Fruit fly (Drosophila melanogaster): ENCODE measurements around the gene CG2004.

The CG2004 gene

dm6 chrX:8681189-8681821 lies 33.4 kb downstream of the CG2004 start, which contains the start of gene CAH3 (continued):
- no peak for TF ChIP-seq Opbp (GFP tag; IDR thresholded peaks at IDR 0.05; ENCODE audit: partially characterized antibody)
- peak; percentile 91 for TF ChIP-seq trem (tag; optimal IDR thresholded peaks at IDR 0.05)
- TF ChIP-seq NK7.1 (GFP tag; optimal IDR thresholded peaks at IDR 0.05), result peak; percentile 90
- peak; percentile 89 for TF ChIP-seq kni (GFP tag; optimal IDR thresholded peaks at IDR 0.05)
- peak; percentile 90 for TF ChIP-seq gce (GFP tag; IDR thresholded peaks at IDR 0.05)
- peak; percentile 77 for TF ChIP-seq gt (GFP tag; IDR thresholded peaks at IDR 0.05)
- peak; percentile 23 to 97 for TF ChIP-seq eve (GFP tag; optimal IDR thresholded peaks at IDR 0.05)
- peak; percentile 97 for TF ChIP-seq ci (GFP tag; IDR thresholded peaks at IDR 0.05)
- 0 out of 3 replicates have a peak, but pooled peaks have one; percentile 37 for TF ChIP-seq HLH4C (GFP tag; IDR thresholded peaks at IDR 0.05; ENCODE audit: partially characterized antibody)
- TF ChIP-seq ato (GFP tag; IDR thresholded peaks at IDR 0.05; ENCODE audit: partially characterized antibody), result no peak
- TF ChIP-seq pb (GFP tag; optimal IDR thresholded peaks at IDR 0.05), result peak; percentile 93
- TF ChIP-seq CG14965 (GFP tag; optimal IDR thresholded peaks at IDR 0.05; ENCODE audit: borderline replicate concordance), result peak; percentile 45
- TF ChIP-seq CG12769 (tag; optimal IDR thresholded peaks at IDR 0.05), result peak; percentile 97
- TF ChIP-seq CG17568 (GFP tag; optimal IDR thresholded peaks at IDR 0.05), result peak; percentile 90
- peak; percentile 90 for TF ChIP-seq CG6765 (GFP tag; optimal IDR thresholded peaks at IDR 0.05)
- peak; percentile 87 for TF ChIP-seq crc (GFP tag; optimal IDR thresholded peaks at IDR 0.05)
- TF ChIP-seq Vsx1 (GFP tag; optimal IDR thresholded peaks at IDR 0.05), result peak; percentile 73
- TF ChIP-seq CTCF (GFP tag; optimal IDR thresholded peaks at IDR 0.05), result peak; percentile 41
- peak; percentile 85 for TF ChIP-seq CG13123 (GFP tag; optimal IDR thresholded peaks at IDR 0.05)
- TF ChIP-seq Atf-2 (GFP tag; optimal IDR thresholded peaks at IDR 0.05), result peak; percentile 92
- peak; percentile 89 for TF ChIP-seq Nf-YC (tag; optimal IDR thresholded peaks at IDR 0.05)
- peak; percentile 93 to 94 for TF ChIP-seq dpn (GFP tag; optimal IDR thresholded peaks at IDR 0.05)
- peak; percentile 91 for TF ChIP-seq CG1647 (GFP tag; optimal IDR thresholded peaks at IDR 0.05)
- peak; percentile 93 for TF ChIP-seq jumu (GFP tag; optimal IDR thresholded peaks at IDR 0.05)
- peak; percentile 95 for TF ChIP-seq CG3281 (GFP tag; optimal IDR thresholded peaks at IDR 0.05)
- TF ChIP-seq zfh1 (GFP tag; IDR thresholded peaks at IDR 0.05), result peak; percentile 96
- TF ChIP-seq CG17328 (GFP tag; IDR thresholded peaks at IDR 0.05), result peak; percentile 95
- peak; percentile 17 for TF ChIP-seq zf30C (GFP tag; optimal IDR thresholded peaks at IDR 0.05)
- TF ChIP-seq tx (GFP tag; optimal IDR thresholded peaks at IDR 0.05), result peak; percentile 91
- TF ChIP-seq Doc3 (GFP tag; IDR thresholded peaks at IDR 0.05; ENCODE audit: partially characterized antibody), result no peak
- peak; percentile 94 for TF ChIP-seq pho (GFP tag; optimal IDR thresholded peaks at IDR 0.05)
- peak; percentile 74 for TF ChIP-seq abd-A (tag; optimal IDR thresholded peaks at IDR 0.05)
- TF ChIP-seq CG17186 (GFP tag; optimal IDR thresholded peaks at IDR 0.05), result peak; percentile 88
- peak; percentile 85 for TF ChIP-seq Asciz (GFP tag; optimal IDR thresholded peaks at IDR 0.05)
- peak; percentile 85 for TF ChIP-seq CG17385 (GFP tag; optimal IDR thresholded peaks at IDR 0.05)
- TF ChIP-seq eyg (GFP tag; optimal IDR thresholded peaks at IDR 0.05), result peak; percentile 91
- TF ChIP-seq tna (GFP tag; IDR thresholded peaks at IDR 0.05; ENCODE audit: partially characterized antibody), result no peak
- peak; percentile 98 for TF ChIP-seq sens (GFP tag)
- peak; percentile 88 for TF ChIP-seq CG18476 (GFP tag; optimal IDR thresholded peaks at IDR 0.05)
- TF ChIP-seq dan (GFP tag; IDR thresholded peaks at IDR 0.05), result 0 out of 2 replicates have a peak, but pooled peaks have one; percentile 24
- TF ChIP-seq CG12236 (GFP tag; optimal IDR thresholded peaks at IDR 0.05), result peak; percentile 91
- TF ChIP-seq Bteb2 (GFP tag; optimal IDR thresholded peaks at IDR 0.05), result peak; percentile 91
- TF ChIP-seq bab2 (GFP tag; optimal IDR thresholded peaks at IDR 0.05), result peak; percentile 94
- peak; percentile 80 for TF ChIP-seq CG3065 (GFP tag; optimal IDR thresholded peaks at IDR 0.05)
- peak; percentile 95 for TF ChIP-seq CG18599 (GFP tag; optimal IDR thresholded peaks at IDR 0.05)
- TF ChIP-seq CG11093 (GFP tag; IDR thresholded peaks at IDR 0.05), result peak; percentile 78
- peak; percentile 94 for TF ChIP-seq CrebB (tag; optimal IDR thresholded peaks at IDR 0.05)
- peak; percentile 90 for TF ChIP-seq Ptx1 (GFP tag; IDR thresholded peaks at IDR 0.05)
- peak; percentile 93 for TF ChIP-seq CG11504 (tag; optimal IDR thresholded peaks at IDR 0.05)
- peak; percentile 82 for TF ChIP-seq CG6654 (GFP tag; optimal IDR thresholded peaks at IDR 0.05)

Measured in whole organism, embryonic.